Worm (Caenorhabditis elegans): Measurements from ENCODE around the gene C52B9.10.

DNA sequence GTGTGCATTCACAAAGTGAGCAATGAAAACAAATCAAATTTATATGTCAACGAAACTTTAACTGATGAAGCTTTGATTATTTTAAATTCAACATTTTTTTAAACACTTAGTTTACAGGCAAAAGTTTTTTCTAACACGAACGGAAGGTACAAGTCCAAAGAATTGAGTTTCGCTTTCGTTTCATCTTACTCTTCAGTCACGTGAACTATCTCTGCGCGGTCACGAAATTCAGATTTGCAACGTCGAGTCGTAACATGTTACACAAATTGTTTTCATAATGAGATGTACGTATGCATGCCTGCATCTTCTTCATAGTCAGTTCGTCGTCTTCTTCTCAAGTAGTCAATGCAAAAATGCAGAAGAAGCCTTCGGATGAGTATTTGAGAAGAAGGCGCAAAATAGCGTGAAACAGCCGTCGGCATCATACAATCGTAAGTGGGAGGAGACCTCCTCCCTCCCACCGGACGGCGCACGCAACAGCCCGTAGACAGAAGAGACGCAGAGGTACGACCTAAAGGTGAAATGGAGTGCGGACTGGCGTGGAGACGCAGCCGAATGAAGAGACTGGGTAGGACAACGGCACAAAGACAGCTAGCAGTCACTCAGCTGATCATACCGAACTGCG is 8.3 kb upstream of the C52B9.10 start, which contains the start of gene coel-1:
- no peak for TF ChIP-seq ama-1 (optimal IDR thresholded peaks at IDR 0.05)
- no peak for TF ChIP-seq flt-1 (GFP tag; IDR thresholded peaks at IDR 0.05)
- no peak for TF ChIP-seq hmbx-1 (tag; optimal IDR thresholded peaks at IDR 0.05)
- TF ChIP-seq pes-1 (GFP tag; IDR thresholded peaks at IDR 0.05), result no peak

Measured in whole organism, early embryonic.